Worm (Caenorhabditis elegans) whole organism, midembryonic: ENCODE measurements around the gene spt-5.

ENCODE experiments used
- T22C8.4 ChIP-seq: fragments of 200-800 bp; sonication (Bioruptor generic); IDR thresholded peaks from 2 replicates; pipeline ENCODE4 v1.3.6; 2022; ENCODE audit warnings: missing genetic modification characterization, missing compliant biosample characterization
- cog-1 ChIP-seq: sonication (generic microtip); optimal IDR thresholded peaks from 2 replicates; lab custom pipeline; 2016; ENCODE audit warnings: missing genetic modification characterization, missing compliant biosample characterization
- flt-1 ChIP-seq: fragments of 200-800 bp; sonication (Bioruptor generic); IDR thresholded peaks from 2 replicates; pipeline ENCODE4 v1.3.6; 2022; ENCODE audit warnings: missing genetic modification characterization, missing compliant biosample characterization
- klf-2 ChIP-seq: fragments of 200-800 bp; sonication (Bioruptor generic); conservative IDR thresholded peaks from 2 replicates; pipeline ENCODE4 v1.3.6; 2022; ENCODE audit warnings: missing genetic modification reagents, missing genetic modification characterization, missing compliant biosample characterization
- med-1 ChIP-seq: sonication (generic microtip); optimal IDR thresholded peaks from 2 replicates; lab custom pipeline; 2017; ENCODE audit warnings: missing genetic modification characterization, mild to moderate bottlenecking, missing compliant biosample characterization, antibody characterized with exemption, missing genetic modification reagents; ENCODE audit not compliant: insufficient read depth
- ref-1 ChIP-seq: fragments of 200-800 bp; sonication (Bioruptor generic); conservative IDR thresholded peaks from 2 replicates; pipeline ENCODE4 v1.3.6; 2022; ENCODE audit warnings: missing genetic modification reagents, missing genetic modification characterization, missing compliant biosample characterization
- tab-1 ChIP-seq: fragments of 200-800 bp; sonication (Bioruptor generic); IDR thresholded peaks from 2 replicates; pipeline ENCODE4 v1.3.6; 2022; ENCODE audit warnings: missing genetic modification characterization, missing compliant biosample characterization
- ztf-23 ChIP-seq: fragments of 200-800 bp; sonication (Bioruptor generic); IDR thresholded peaks from 2 replicates; pipeline ENCODE4 v1.3.6; 2022; ENCODE audit warnings: missing genetic modification reagents, missing genetic modification characterization, missing compliant biosample characterization
- ztf-29 ChIP-seq: fragments of 200-800 bp; sonication (Bioruptor generic); IDR thresholded peaks from 2 replicates; pipeline ENCODE4 v1.3.6; 2022; ENCODE audit warnings: missing genetic modification reagents, missing genetic modification characterization, missing compliant biosample characterization

The spt-5 gene

ce11 chrIV:12051049-12051792 is at the start of gene spt-5, which contains the start of gene bre-5:
Gene spt-5 (plus strand): TSS chrIV:12051491.
Gene bre-5 (minus strand): TSS chrIV:12051215.
- TF ChIP-seq T22C8.4: peak; percentile 53; the same call in 1 of the 2 replicates
- TF ChIP-seq cog-1: no peak

ce11 chrIV:12005090-12005770 is 46.1 kb upstream of the spt-5 start:
- no peak for TF ChIP-seq flt-1
- no peak for TF ChIP-seq ref-1 (GFP tag; lab: Robert Waterston, UW)
- no peak for TF ChIP-seq tab-1 (GFP tag; lab: Robert Waterston, UW)
- TF ChIP-seq ztf-23: no peak
- no peak for TF ChIP-seq klf-2 (GFP tag; lab: Robert Waterston, UW)

ce11 chrIV:12009046-12009674 is 42.1 kb upstream of the spt-5 start:
- no peak for TF ChIP-seq ztf-23
- TF ChIP-seq tab-1 (GFP tag; lab: Robert Waterston, UW): no peak
- TF ChIP-seq T22C8.4: no peak
- TF ChIP-seq klf-2 (GFP tag; lab: Robert Waterston, UW): no peak
- no peak for TF ChIP-seq ztf-29 (GFP tag; lab: Robert Waterston, UW)
- TF ChIP-seq cog-1: no peak
- no peak for TF ChIP-seq ref-1 (GFP tag; lab: Robert Waterston, UW)
- no peak for TF ChIP-seq flt-1
- no peak for TF ChIP-seq med-1 (GFP tag; lab: Kevin White, UChicago)

- no peak for TF ChIP-seq ztf-23
- TF ChIP-seq klf-2 (GFP tag; lab: Robert Waterston, UW): no peak
- TF ChIP-seq ref-1 (GFP tag; lab: Robert Waterston, UW): no peak
- TF ChIP-seq flt-1: no peak
These were observed 40.9 kb upstream of the spt-5 start for ce11 chrIV:12010377-12010776.

- no peak for TF ChIP-seq cog-1
- no peak for TF ChIP-seq med-1 (GFP tag; lab: Kevin White, UChicago)
- no peak for TF ChIP-seq ref-1 (GFP tag; lab: Robert Waterston, UW)
These were observed 40.4 kb upstream of the spt-5 start, which contains the start of the genes ZK617.26 and unc-22 for ce11 chrIV:12010859-12011258. Gene ZK617.26 (minus strand): TSS chrIV:12010959. Gene unc-22 (minus strand): TSS chrIV:12011007.

ce11 chrIV:12012439-12013003 is 38.8 kb upstream of the spt-5 start:
- TF ChIP-seq T22C8.4 (no peak), flt-1 (no peak), ztf-23 (no peak)

- TF ChIP-seq med-1 (GFP tag; lab: Kevin White, UChicago): no peak
- TF ChIP-seq klf-2 (GFP tag; lab: Robert Waterston, UW): no peak
- TF ChIP-seq tab-1 (GFP tag; lab: Robert Waterston, UW): no peak
These were observed 38.2 kb upstream of the spt-5 start, which contains the start of gene spe-17 for ce11 chrIV:12013120-12013519. Gene spe-17 (plus strand): TSS chrIV:12013420.

ce11 chrIV:12015586-12015985 is 35.7 kb upstream of the spt-5 start, which contains the start of gene lips-6:
Gene lips-6 (minus strand): TSS chrIV:12015686.
- no peak for TF ChIP-seq ref-1 (GFP tag; lab: Robert Waterston, UW)
- TF ChIP-seq cog-1: no peak
- TF ChIP-seq ztf-29 (GFP tag; lab: Robert Waterston, UW): no peak
- TF ChIP-seq tab-1 (GFP tag; lab: Robert Waterston, UW): no peak
- no peak for TF ChIP-seq T22C8.4
- TF ChIP-seq klf-2 (GFP tag; lab: Robert Waterston, UW): no peak
- TF ChIP-seq ztf-23: no peak
- no peak for TF ChIP-seq flt-1
- TF ChIP-seq med-1 (GFP tag; lab: Kevin White, UChicago): no peak

- TF ChIP-seq ref-1 (GFP tag; lab: Robert Waterston, UW) (no peak), ztf-23 (no peak)
These were observed 32.4 kb upstream of the spt-5 start for ce11 chrIV:12018920-12019319.

- TF ChIP-seq klf-2 (GFP tag; lab: Robert Waterston, UW) (no peak), med-1 (GFP tag; lab: Kevin White, UChicago) (no peak), T22C8.4 (no peak), flt-1 (no peak), tab-1 (GFP tag; lab: Robert Waterston, UW) (no peak), cog-1 (no peak), ztf-23 (no peak), ztf-29 (GFP tag; lab: Robert Waterston, UW) (no peak), ref-1 (GFP tag; lab: Robert Waterston, UW) (no peak)
These were observed 29.9 kb upstream of the spt-5 start for ce11 chrIV:12021360-12021759.
